Fruit fly (Drosophila melanogaster): ENCODE results near the gene CG43980.

dm6 chr3L:21671839-21672238 lies 27.1 kb downstream of the CG43980 start, which contains the start of gene CG11249:
- TF ChIP-seq CG8478 (optimal IDR thresholded peaks at IDR 0.05) (no peak), CTCF (optimal IDR thresholded peaks at IDR 0.05) (no peak)
